Worm (Caenorhabditis elegans): ENCODE measurements around the gene his-16.
"Not testable (repeated sequence)": the region's sequence is repeated elsewhere in the genome, so short reads cannot be mapped to it uniquely, and the experiment has no call there.

Gene his-16

ce11 chrII:13834380-13835194 lies 16.6 kb upstream of the his-16 start (continued):
- TF ChIP-seq snpc-4 (tag; optimal IDR thresholded peaks at IDR 0.05) (peak; percentile 100), sma-9 (GFP tag; optimal IDR thresholded peaks at IDR 0.05) (peak; percentile 92), sma-9 (tag; optimal IDR thresholded peaks at IDR 0.05) (no peak)

- TF ChIP-seq dmd-4 (tag; optimal IDR thresholded peaks at IDR 0.05) = no peak
- TF ChIP-seq gmeb-1 (tag; optimal IDR thresholded peaks at IDR 0.05) = peak; percentile 4
- TF ChIP-seq peb-1 (tag; optimal IDR thresholded peaks at IDR 0.05) = no peak
- no peak for TF ChIP-seq elt-3 (tag; optimal IDR thresholded peaks at IDR 0.05)
- peak; percentile 1 for TF ChIP-seq C34F6.9 (tag; optimal IDR thresholded peaks at IDR 0.05)
- TF ChIP-seq fos-1 (tag; optimal IDR thresholded peaks at IDR 0.05) = peak; percentile 58
- no peak for TF ChIP-seq nhr-129 (tag; optimal IDR thresholded peaks at IDR 0.05)
- no peak for TF ChIP-seq ZK546.5 (tag; optimal IDR thresholded peaks at IDR 0.05)
- no peak for TF ChIP-seq R02D3.7 (tag; optimal IDR thresholded peaks at IDR 0.05)
- TF ChIP-seq aly-2 (tag; optimal IDR thresholded peaks at IDR 0.05) = no peak
Observed at ce11 chrII:13833505-13833904, 15.6 kb upstream of the his-16 start, which contains the start of gene F08G2.5. Gene F08G2.5, minus strand, starts transcription at chrII:13833631.

- TF ChIP-seq ztf-11 (tag; optimal IDR thresholded peaks at IDR 0.05) (no peak), aly-2 (tag; optimal IDR thresholded peaks at IDR 0.05) (no peak), ceh-16 (tag; optimal IDR thresholded peaks at IDR 0.05) (no peak), sma-9 (GFP tag; optimal IDR thresholded peaks at IDR 0.05) (no peak), sma-9 (tag; optimal IDR thresholded peaks at IDR 0.05) (no peak), nhr-129 (tag; optimal IDR thresholded peaks at IDR 0.05) (no peak), nhr-77 (tag; optimal IDR thresholded peaks at IDR 0.05) (no peak), nhr-25 (tag; optimal IDR thresholded peaks at IDR 0.05) (no peak), nhr-11 (tag; optimal IDR thresholded peaks at IDR 0.05) (no peak), lsy-2 (tag; optimal IDR thresholded peaks at IDR 0.05) (no peak)
Observed at ce11 chrII:13830255-13830654, 12.3 kb upstream of the his-16 start, which contains the start of gene F08G2.4. Gene F08G2.4, plus strand, starts transcription at chrII:13830602.

ce11 chrII:13829123-13829996 lies 11.4 kb upstream of the his-16 start:
- TF ChIP-seq crh-2 (tag; optimal IDR thresholded peaks at IDR 0.05) (peak; percentile 42), fos-1 (tag; optimal IDR thresholded peaks at IDR 0.05) (peak; percentile 49), ama-1 (optimal IDR thresholded peaks at IDR 0.05) (peak; percentile 86), C34F6.9 (tag; optimal IDR thresholded peaks at IDR 0.05) (peak; percentile 72), nhr-25 (tag; optimal IDR thresholded peaks at IDR 0.05) (peak; percentile 1), mdl-1 (tag; optimal IDR thresholded peaks at IDR 0.05) (peak in 1 of 2 experiments; percentile 18), nhr-21 (tag; optimal IDR thresholded peaks at IDR 0.05) (peak; percentile 66), F13H6.1 (tag; optimal IDR thresholded peaks at IDR 0.05) (peak; percentile 51), gmeb-1 (tag; optimal IDR thresholded peaks at IDR 0.05) (peak; percentile 15), nhr-10 (tag; optimal IDR thresholded peaks at IDR 0.05) (peak; percentile 41), sma-3 (GFP tag; optimal IDR thresholded peaks at IDR 0.05) (peak; percentile 80), lin-13 (GFP tag; optimal IDR thresholded peaks at IDR 0.05) (peak; percentile 40), Y55F3AM.14 (GFP tag; optimal IDR thresholded peaks at IDR 0.05) (peak; percentile 28), sma-9 (GFP tag; optimal IDR thresholded peaks at IDR 0.05) (peak; percentile 30), snpc-4 (tag; optimal IDR thresholded peaks at IDR 0.05) (peak; percentile 94), lsy-2 (tag; optimal IDR thresholded peaks at IDR 0.05) (peak; percentile 6 to 22), ceh-16 (tag; optimal IDR thresholded peaks at IDR 0.05) (peak; percentile 3)
- not testable (repeated sequence) for TF ChIP-seq sma-9 (tag; optimal IDR thresholded peaks at IDR 0.05)

ce11 chrII:13828597-13828996 lies 10.7 kb upstream of the his-16 start, which contains the start of gene his-42:
Gene his-42, minus strand, starts transcription at chrII:13828697.
- no peak for TF ChIP-seq ceh-16 (tag; optimal IDR thresholded peaks at IDR 0.05)

ce11 chrII:13815513-13815912 lies 2.4 kb downstream of the his-16 start:
- no peak for TF ChIP-seq lsy-2 (tag; optimal IDR thresholded peaks at IDR 0.05)
- no peak for TF ChIP-seq Y55F3AM.14 (GFP tag; optimal IDR thresholded peaks at IDR 0.05)
